Fruit fly (Drosophila melanogaster): ENCODE measurements around the gene Dad.

The Dad gene

DNA sequence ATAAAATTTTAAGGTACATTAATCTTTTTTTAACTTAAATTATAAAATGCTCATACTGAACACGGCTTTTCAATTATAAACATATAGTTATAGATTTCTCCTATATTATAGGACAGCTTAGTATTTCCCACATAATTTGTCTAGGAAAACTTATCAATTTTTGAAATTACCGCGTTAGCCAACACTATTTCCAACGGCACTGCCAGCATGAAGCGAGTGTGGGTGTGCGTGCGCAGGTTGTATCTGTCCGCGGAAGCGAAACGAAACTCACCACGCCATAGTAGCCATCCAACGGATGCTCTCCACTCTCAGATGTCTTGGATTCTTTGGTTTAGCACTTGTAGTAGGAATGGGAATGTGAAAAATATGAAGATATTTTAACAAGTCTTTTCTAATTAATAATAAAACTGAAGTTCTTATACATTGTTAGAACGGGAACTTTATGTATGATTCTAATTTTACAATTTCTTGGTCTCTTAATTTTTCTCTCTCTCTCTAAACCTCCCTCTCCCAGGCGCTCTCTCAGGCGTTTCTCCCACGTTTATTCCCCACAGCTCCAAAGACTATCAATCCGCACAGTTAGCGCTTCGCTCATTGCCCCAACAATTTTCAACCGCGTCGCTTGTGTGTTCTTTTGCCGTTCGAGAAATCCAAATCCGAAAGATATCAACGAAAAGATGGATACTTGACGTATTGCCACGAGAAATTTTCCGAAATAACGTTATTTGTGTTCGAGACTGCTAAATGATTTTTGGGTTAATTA, at the start of gene Dad (continued):
- no peak for TF ChIP-seq repo (GFP tag; optimal IDR thresholded peaks at IDR 0.05)
- no peak; the same call in 1 of the 2 replicates for TF ChIP-seq NFAT (GFP tag; IDR thresholded peaks at IDR 0.05)
- TF ChIP-seq CG3847 (GFP tag; IDR thresholded peaks at IDR 0.05): no peak
- no peak for TF ChIP-seq bowl (GFP tag; IDR thresholded peaks at IDR 0.05)
- peak; percentile 31 for TF ChIP-seq Dek (tag; optimal IDR thresholded peaks at IDR 0.05)
- TF ChIP-seq ttk (GFP tag; IDR thresholded peaks at IDR 0.05): no peak
- TF ChIP-seq sug (tag; optimal IDR thresholded peaks at IDR 0.05): no peak
- TF ChIP-seq CG1529 (GFP tag; optimal IDR thresholded peaks at IDR 0.05): no peak
- TF ChIP-seq CTCF (GFP tag; optimal IDR thresholded peaks at IDR 0.05): no peak
- no peak for TF ChIP-seq btn (GFP tag; optimal IDR thresholded peaks at IDR 0.05)
- no peak for TF ChIP-seq ssp (GFP tag; IDR thresholded peaks at IDR 0.05)
- TF ChIP-seq CG3726 (GFP tag; IDR thresholded peaks at IDR 0.05): no peak
- TF ChIP-seq z (GFP tag; IDR thresholded peaks at IDR 0.05): no peak
- TF ChIP-seq CG12659 (GFP tag; optimal IDR thresholded peaks at IDR 0.05): peak; percentile 15
- no peak for TF ChIP-seq NfI (GFP tag; optimal IDR thresholded peaks at IDR 0.05)
- no peak for TF ChIP-seq CG6272 (GFP tag; IDR thresholded peaks at IDR 0.05)
- no peak for TF ChIP-seq gfzf (GFP tag; optimal IDR thresholded peaks at IDR 0.05)
- no peak for TF ChIP-seq tgo (GFP tag; IDR thresholded peaks at IDR 0.05)
- TF ChIP-seq CG17361 (GFP tag; IDR thresholded peaks at IDR 0.05): no peak
- TF ChIP-seq CG34376 (GFP tag; optimal IDR thresholded peaks at IDR 0.05): peak; percentile 51
- peak; percentile 88 for TF ChIP-seq sens (GFP tag)
- no peak for TF ChIP-seq ems (GFP tag; optimal IDR thresholded peaks at IDR 0.05)
- TF ChIP-seq Mad (GFP tag; optimal IDR thresholded peaks at IDR 0.05): peak; percentile 3
- no peak for TF ChIP-seq CG8924 (tag; optimal IDR thresholded peaks at IDR 0.05)
- TF ChIP-seq lab (GFP tag; optimal IDR thresholded peaks at IDR 0.05): peak; percentile 43
- TF ChIP-seq Bteb2 (GFP tag; optimal IDR thresholded peaks at IDR 0.05): no peak
- no peak for TF ChIP-seq Gug (GFP tag; IDR thresholded peaks at IDR 0.05)
- TF ChIP-seq prd (optimal IDR thresholded peaks at IDR 0.05): no peak
- TF ChIP-seq prd (GFP tag; IDR thresholded peaks at IDR 0.05): no peak
- TF ChIP-seq CG8359 (GFP tag; optimal IDR thresholded peaks at IDR 0.05; ENCODE audit: borderline replicate concordance): no peak
- TF ChIP-seq CG7556 (GFP tag; optimal IDR thresholded peaks at IDR 0.05): no peak
- no peak for TF ChIP-seq Xrp1 (GFP tag; IDR thresholded peaks at IDR 0.05)
- no peak for TF ChIP-seq CG14965 (GFP tag; optimal IDR thresholded peaks at IDR 0.05; ENCODE audit: borderline replicate concordance)
- no peak for TF ChIP-seq CG14667 (GFP tag; IDR thresholded peaks at IDR 0.05)
- peak; percentile 3 for TF ChIP-seq mirr (GFP tag; optimal IDR thresholded peaks at IDR 0.05)
- TF ChIP-seq cad (GFP tag; optimal IDR thresholded peaks at IDR 0.05): no peak
- no peak for TF ChIP-seq Antp (GFP tag; optimal IDR thresholded peaks at IDR 0.05)
- TF ChIP-seq CG31441 (GFP tag; IDR thresholded peaks at IDR 0.05): no peak
- peak; percentile 17 for TF ChIP-seq CG15269 (tag; optimal IDR thresholded peaks at IDR 0.05)
- TF ChIP-seq hkb (optimal IDR thresholded peaks at IDR 0.05): no peak
- TF ChIP-seq hkb (GFP tag; IDR thresholded peaks at IDR 0.05): peak; percentile 29; the same call in 1 of the 2 replicates
- TF ChIP-seq CG5180 (GFP tag; optimal IDR thresholded peaks at IDR 0.05): no peak
- no peak for TF ChIP-seq sim (GFP tag; IDR thresholded peaks at IDR 0.05)
- peak; percentile 25 for TF ChIP-seq CG2678 (tag; optimal IDR thresholded peaks at IDR 0.05)
- no peak for TF ChIP-seq sisA (GFP tag; IDR thresholded peaks at IDR 0.05)
- TF ChIP-seq ase (GFP tag; IDR thresholded peaks at IDR 0.05): no peak
- peak; percentile 30 for TF ChIP-seq Myb (GFP tag; optimal IDR thresholded peaks at IDR 0.05)
- TF ChIP-seq CG10431 (GFP tag; optimal IDR thresholded peaks at IDR 0.05): no peak
- TF ChIP-seq corto (GFP tag; optimal IDR thresholded peaks at IDR 0.05): peak; percentile 76
- no peak for TF ChIP-seq cwo (GFP tag; optimal IDR thresholded peaks at IDR 0.05)
- no peak for TF ChIP-seq CG7357 (GFP tag; IDR thresholded peaks at IDR 0.05)
- TF ChIP-seq ab (GFP tag; optimal IDR thresholded peaks at IDR 0.05): peak; percentile 16

Measured in whole organism, embryonic.